Fruit fly (Drosophila melanogaster) whole organism, wandering third instar larva: Measurements from ENCODE around the gene CG7453.
A peak's percentile ranks its signal among the peaks of the same experiment; 100 is the strongest.

ENCODE experiments used
- Dif ChIP-seq: fragments of 200-275, 200-300 bp; sonication (Bioruptor generic); optimal IDR thresholded peaks from 2 replicates; lab custom pipeline; 2018; ENCODE audit warnings: missing biosample characterization, missing genetic modification characterization; ENCODE audit not compliant: partially characterized antibody
- br ChIP-seq: fragments of 200-800 bp; sonication (Bioruptor generic); optimal IDR thresholded peaks from 2 replicates; lab custom pipeline; 2016; ENCODE audit warnings: missing biosample characterization, missing genetic modification characterization
- pan ChIP-seq: fragments of >200 bp; optimal IDR thresholded peaks from 2 replicates; lab custom pipeline; 2017
- tai ChIP-seq: sonication (Bioruptor generic); optimal IDR thresholded peaks from 2 replicates; lab custom pipeline; 2016; ENCODE audit warnings: missing biosample characterization, missing genetic modification characterization

DNA sequence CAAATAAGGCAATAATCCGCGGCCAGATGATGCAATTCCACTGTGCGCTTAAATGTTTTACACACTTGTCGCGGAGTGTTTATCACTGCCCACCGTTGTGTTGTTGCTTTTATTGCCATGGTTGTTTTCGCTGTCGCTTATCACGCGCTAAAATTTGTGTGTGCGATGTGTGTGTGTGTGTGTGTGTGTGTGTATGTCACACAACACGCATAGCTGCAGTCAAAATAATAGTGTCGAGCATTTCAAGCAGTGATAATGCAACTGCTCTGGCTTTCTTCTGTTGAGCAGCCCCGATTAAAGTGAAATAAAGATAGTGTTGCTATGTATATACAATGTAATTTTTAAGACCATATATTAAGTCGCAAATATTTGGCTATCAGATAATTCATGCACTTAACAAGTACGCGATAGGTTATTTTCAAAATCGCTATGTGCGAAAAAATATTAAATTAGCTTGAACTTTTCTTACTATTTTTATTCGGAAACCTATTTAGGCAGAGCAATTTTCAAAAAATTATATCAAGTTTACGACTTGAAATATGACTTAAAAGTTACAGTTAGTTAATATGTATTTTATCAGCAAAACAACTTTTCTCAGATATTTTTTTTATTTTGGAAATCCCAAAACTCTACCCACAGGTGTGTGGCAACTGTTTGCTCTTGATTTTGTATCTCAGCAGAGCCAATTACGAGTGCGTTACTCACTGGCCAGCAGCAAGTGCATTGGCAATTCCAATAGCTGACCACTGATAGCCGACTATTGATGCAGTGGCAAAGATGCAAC is 13.6 kb upstream of the CG7453 start:
- no peak for TF ChIP-seq tai (GFP tag; lab: Kevin White, UChicago)
- TF ChIP-seq br (GFP tag; lab: Kevin White, UChicago): peak; percentile 13
- no peak for TF ChIP-seq pan (lab: Kevin White, UChicago)
- TF ChIP-seq Dif: no peak
